Fruit fly (Drosophila melanogaster): ENCODE results near the gene CatB.
A peak's percentile ranks its signal among the peaks of the same experiment; 100 is the strongest.

CatB gene

dm6 chr2L:8734304-8734703, 28.9 kb downstream of the CatB start:
- peak; percentile 65 for TF ChIP-seq fkh (GFP tag; optimal IDR thresholded peaks at IDR 0.05)
- no peak for TF ChIP-seq eg (GFP tag; IDR thresholded peaks at IDR 0.05)

dm6 chr2L:8734998-8735397, 29.6 kb downstream of the CatB start:
- no peak for TF ChIP-seq vri (GFP tag; optimal IDR thresholded peaks at IDR 0.05)
- no peak for TF ChIP-seq Met (GFP tag; optimal IDR thresholded peaks at IDR 0.05)
- TF ChIP-seq pdm3 (GFP tag; optimal IDR thresholded peaks at IDR 0.05): no peak
- TF ChIP-seq Blimp-1 (GFP tag; optimal IDR thresholded peaks at IDR 0.05): peak; percentile 34
- no peak for TF ChIP-seq Sox102F (GFP tag; optimal IDR thresholded peaks at IDR 0.05)

dm6 chr2L:8735572-8735996, 30.2 kb downstream of the CatB start:
- peak; percentile 27; the same call in 1 of the 2 replicates for TF ChIP-seq CG15336 (GFP tag; IDR thresholded peaks at IDR 0.05)
- peak; percentile 38 for TF ChIP-seq CG3919 (GFP tag; optimal IDR thresholded peaks at IDR 0.05)
- TF ChIP-seq Eip93F (GFP tag; optimal IDR thresholded peaks at IDR 0.05): peak; percentile 61
- no peak for TF ChIP-seq CG8119 (GFP tag; IDR thresholded peaks at IDR 0.05)
- TF ChIP-seq lz (GFP tag; optimal IDR thresholded peaks at IDR 0.05): peak; percentile 7
- peak; percentile 37 for TF ChIP-seq fd85E (GFP tag; optimal IDR thresholded peaks at IDR 0.05)
- no peak for TF ChIP-seq Hr4 (GFP tag; optimal IDR thresholded peaks at IDR 0.05)
- TF ChIP-seq CG11294 (GFP tag; IDR thresholded peaks at IDR 0.05): peak; percentile 37; the same call in 1 of the 2 replicates
- peak; percentile 58 for TF ChIP-seq Lpt (GFP tag; optimal IDR thresholded peaks at IDR 0.05)
- no peak for TF ChIP-seq CG34406 (GFP tag; optimal IDR thresholded peaks at IDR 0.05)
- no peak for TF ChIP-seq salr (GFP tag; optimal IDR thresholded peaks at IDR 0.05)
- peak; percentile 43 for TF ChIP-seq CG6276 (GFP tag; optimal IDR thresholded peaks at IDR 0.05)
- no peak for TF ChIP-seq Hr39 (GFP tag; optimal IDR thresholded peaks at IDR 0.05)
- TF ChIP-seq svp (GFP tag): peak; percentile 58
- peak; percentile 57; the same call in 2 of the 3 replicates for TF ChIP-seq eg (GFP tag; IDR thresholded peaks at IDR 0.05)
- peak; percentile 19 for TF ChIP-seq CG6808 (GFP tag; optimal IDR thresholded peaks at IDR 0.05)
- TF ChIP-seq Ets96B (tag; optimal IDR thresholded peaks at IDR 0.05): peak; percentile 5
- peak; percentile 47 for TF ChIP-seq esn (GFP tag; optimal IDR thresholded peaks at IDR 0.05)
- no peak for TF ChIP-seq spab (GFP tag; optimal IDR thresholded peaks at IDR 0.05)
- peak; percentile 41 to 57 for TF ChIP-seq ss (GFP tag; optimal IDR thresholded peaks at IDR 0.05)
- TF ChIP-seq CG6163 (GFP tag; IDR thresholded peaks at IDR 0.05): peak; percentile 67; the same call in 2 of the 3 replicates
- TF ChIP-seq CG9139 (GFP tag; optimal IDR thresholded peaks at IDR 0.05): peak; percentile 37
- no peak for TF ChIP-seq CG11902 (GFP tag; optimal IDR thresholded peaks at IDR 0.05)
- no peak for TF ChIP-seq Hr38 (GFP tag; optimal IDR thresholded peaks at IDR 0.05)
- TF ChIP-seq CG3032 (tag; optimal IDR thresholded peaks at IDR 0.05): no peak
- peak; percentile 31 for TF ChIP-seq Eip78C (GFP tag)
- TF ChIP-seq Sox102F (GFP tag; optimal IDR thresholded peaks at IDR 0.05): peak; percentile 31
- TF ChIP-seq CG16779 (tag; optimal IDR thresholded peaks at IDR 0.05): peak; percentile 32
- TF ChIP-seq CG32006 (GFP tag; optimal IDR thresholded peaks at IDR 0.05): no peak
- TF ChIP-seq CG11762 (GFP tag; optimal IDR thresholded peaks at IDR 0.05; ENCODE audit: insufficient read depth): no peak
- no peak for TF ChIP-seq fd59A (GFP tag; optimal IDR thresholded peaks at IDR 0.05)
- TF ChIP-seq Met (GFP tag; optimal IDR thresholded peaks at IDR 0.05): peak; percentile 3
- TF ChIP-seq CG6854 (GFP tag; optimal IDR thresholded peaks at IDR 0.05): peak; percentile 76
- no peak for TF ChIP-seq CG10669 (GFP tag; optimal IDR thresholded peaks at IDR 0.05)
- peak; percentile 81 for TF ChIP-seq fkh (GFP tag; optimal IDR thresholded peaks at IDR 0.05)
- no peak for TF ChIP-seq CG10631 (GFP tag; optimal IDR thresholded peaks at IDR 0.05)
- peak; percentile 23 for TF ChIP-seq dsx (GFP tag; optimal IDR thresholded peaks at IDR 0.05; ENCODE audit: poor library complexity, severe bottlenecking)
- TF ChIP-seq Blimp-1 (GFP tag; optimal IDR thresholded peaks at IDR 0.05): no peak
- peak; percentile 62 for TF ChIP-seq Sox14 (GFP tag; optimal IDR thresholded peaks at IDR 0.05)
- peak; percentile 95 for TF ChIP-seq vri (GFP tag; optimal IDR thresholded peaks at IDR 0.05)
- TF ChIP-seq net (GFP tag; optimal IDR thresholded peaks at IDR 0.05): peak; percentile 47
- TF ChIP-seq topi (GFP tag; optimal IDR thresholded peaks at IDR 0.05): peak; percentile 33
- TF ChIP-seq Eip75B (GFP tag; optimal IDR thresholded peaks at IDR 0.05): peak; percentile 26
- no peak for TF ChIP-seq CG7368 (GFP tag; optimal IDR thresholded peaks at IDR 0.05)
- TF ChIP-seq Ets21C (GFP tag; optimal IDR thresholded peaks at IDR 0.05): peak; percentile 1

Measured in whole organism, prepupa.